Fruit fly (Drosophila melanogaster): ENCODE measurements around the gene nau.

Gene nau

DNA sequence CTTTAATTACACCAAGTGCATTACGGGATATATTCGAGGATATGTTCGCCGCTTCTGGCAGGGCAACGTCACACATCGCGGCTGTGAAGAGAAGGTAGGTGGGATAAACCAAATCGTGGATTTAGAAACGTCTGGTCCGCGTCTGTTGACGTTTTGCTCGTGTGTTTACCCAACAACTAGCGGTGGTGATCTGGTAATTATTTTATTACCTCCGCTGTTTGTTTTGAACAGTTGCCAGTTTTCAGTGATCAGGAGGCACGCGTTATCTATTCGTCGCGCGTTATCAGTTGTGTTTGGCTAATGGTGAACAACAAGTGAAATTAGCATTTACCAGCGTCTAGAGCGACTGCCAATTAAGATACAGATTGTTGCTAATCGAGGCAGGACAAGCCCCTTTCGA lies 10.9 kb upstream of the nau start (continued):
- TF ChIP-seq NK7.1 (GFP tag; optimal IDR thresholded peaks at IDR 0.05) (no peak), CG16863 (GFP tag; optimal IDR thresholded peaks at IDR 0.05) (no peak), hb (GFP tag; IDR thresholded peaks at IDR 0.05; ENCODE audit: partially characterized antibody) (no peak), Xbp1 (GFP tag; optimal IDR thresholded peaks at IDR 0.05) (no peak), ci (GFP tag; IDR thresholded peaks at IDR 0.05) (peak; percentile 56; the same call in 1 of the 3 replicates), btn (GFP tag; optimal IDR thresholded peaks at IDR 0.05) (no peak), br (optimal IDR thresholded peaks at IDR 0.05) (no peak), CG5180 (GFP tag; optimal IDR thresholded peaks at IDR 0.05) (peak; percentile 3), pnt (GFP tag; optimal IDR thresholded peaks at IDR 0.05) (no peak), CG10431 (GFP tag; optimal IDR thresholded peaks at IDR 0.05) (no peak), z (GFP tag; IDR thresholded peaks at IDR 0.05) (no peak), oc (tag; optimal IDR thresholded peaks at IDR 0.05) (no peak), Pdp1 (GFP tag; optimal IDR thresholded peaks at IDR 0.05) (peak in 1 of 2 experiments; percentile 34), CG8924 (tag; optimal IDR thresholded peaks at IDR 0.05) (peak; percentile 17), tna (GFP tag; IDR thresholded peaks at IDR 0.05; ENCODE audit: partially characterized antibody) (no peak), CG4404 (GFP tag; IDR thresholded peaks at IDR 0.05) (no peak), CG18764 (GFP tag; optimal IDR thresholded peaks at IDR 0.05) (no peak), HmgZ (tag; optimal IDR thresholded peaks at IDR 0.05) (peak; percentile 57), NfI (GFP tag; optimal IDR thresholded peaks at IDR 0.05) (peak; percentile 8), jumu (GFP tag; optimal IDR thresholded peaks at IDR 0.05) (no peak), mirr (GFP tag; optimal IDR thresholded peaks at IDR 0.05) (peak; percentile 89), danr (GFP tag; IDR thresholded peaks at IDR 0.05) (no peak)

DNA sequence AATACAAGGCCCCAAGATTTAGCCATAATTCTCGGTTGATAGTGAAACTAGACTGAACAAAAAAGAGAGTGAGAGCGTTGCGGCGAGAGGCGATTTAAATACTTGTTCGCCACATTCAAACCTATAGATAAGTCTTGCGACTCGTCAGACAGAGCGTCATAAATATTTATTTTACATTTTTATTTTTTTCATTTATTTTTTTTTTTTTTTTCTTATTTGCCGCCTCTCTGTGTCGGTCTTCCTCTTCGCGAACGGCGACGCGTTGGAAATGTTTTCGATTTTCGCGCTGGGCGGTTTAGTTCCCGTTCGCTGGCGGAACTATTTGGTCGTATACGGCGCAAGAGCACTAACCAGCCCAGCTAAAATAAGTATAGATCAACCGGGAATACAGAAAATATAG lies 9.9 kb upstream of the nau start:
- TF ChIP-seq ftz-f1 (GFP tag; optimal IDR thresholded peaks at IDR 0.05) (no peak), CkIIα-i1 (GFP tag; IDR thresholded peaks at IDR 0.05) (no peak), lola (GFP tag; optimal IDR thresholded peaks at IDR 0.05) (no peak), Gug (GFP tag; IDR thresholded peaks at IDR 0.05) (no peak), Blimp-1 (GFP tag; optimal IDR thresholded peaks at IDR 0.05) (no peak), knrl (GFP tag; IDR thresholded peaks at IDR 0.05; ENCODE audit: partially characterized antibody) (no peak), CG10959 (GFP tag; IDR thresholded peaks at IDR 0.05) (no peak), br (optimal IDR thresholded peaks at IDR 0.05) (no peak), Trl (optimal IDR thresholded peaks at IDR 0.05) (peak in 1 of 2 experiments; percentile 31), Trl (GFP tag; optimal IDR thresholded peaks at IDR 0.05) (no peak), inv (GFP tag; IDR thresholded peaks at IDR 0.05; ENCODE audit: partially characterized antibody) (no peak), fu2 (GFP tag; optimal IDR thresholded peaks at IDR 0.05) (no peak), fd3F (GFP tag; optimal IDR thresholded peaks at IDR 0.05) (no peak), CG31388 (GFP tag; optimal IDR thresholded peaks at IDR 0.05) (no peak), pros (GFP tag; optimal IDR thresholded peaks at IDR 0.05) (no peak), CG1603 (tag; optimal IDR thresholded peaks at IDR 0.05) (no peak), lab (GFP tag; optimal IDR thresholded peaks at IDR 0.05) (peak; percentile 29), dm (GFP tag; optimal IDR thresholded peaks at IDR 0.05) (no peak), CG4730 (GFP tag; IDR thresholded peaks at IDR 0.05) (no peak), zen2 (GFP tag; IDR thresholded peaks at IDR 0.05; ENCODE audit: partially characterized antibody) (no peak), Chrac-16 (GFP tag; optimal IDR thresholded peaks at IDR 0.05) (no peak), en (GFP tag; optimal IDR thresholded peaks at IDR 0.05) (no peak), CG17568 (GFP tag; optimal IDR thresholded peaks at IDR 0.05) (no peak), CG11696 (GFP tag; IDR thresholded peaks at IDR 0.05) (no peak), Hey (tag; optimal IDR thresholded peaks at IDR 0.05) (no peak), bsh (GFP tag; optimal IDR thresholded peaks at IDR 0.05) (peak in 1 of 2 experiments; percentile 57), Taf1 (GFP tag; IDR thresholded peaks at IDR 0.05) (no peak), Hmr (GFP tag; optimal IDR thresholded peaks at IDR 0.05) (no peak), Awh (GFP tag; IDR thresholded peaks at IDR 0.05) (no peak), CG11398 (GFP tag; optimal IDR thresholded peaks at IDR 0.05) (no peak), CG2199 (GFP tag; IDR thresholded peaks at IDR 0.05) (no peak)
